Fruit fly (Drosophila melanogaster): ENCODE data around the gene Rlb1.

dm6 chr3R:9561121-9561520 lies 48.0 kb downstream of the Rlb1 start:
- TF ChIP-seq CG8478 (optimal IDR thresholded peaks at IDR 0.05) (no peak), pan (optimal IDR thresholded peaks at IDR 0.05) (no peak), psq (optimal IDR thresholded peaks at IDR 0.05) (no peak), EcR (GFP tag; optimal IDR thresholded peaks at IDR 0.05) (no peak)

All from whole organism.